Fruit fly (Drosophila melanogaster) whole organism, embryonic: ENCODE measurements around the gene CG13840.

Source experiments
- Bdp1 ChIP-seq: fragments of 200-800 bp; sonication (Bioruptor generic); optimal IDR thresholded peaks from 3 replicates; lab custom pipeline; 2016; ENCODE audit warnings: missing biosample characterization, missing genetic modification characterization
- CG11093 ChIP-seq: fragments of 200-800 bp; sonication (Bioruptor generic); IDR thresholded peaks from 3 replicates; pipeline ENCODE4 v1.3.6; 2022; ENCODE audit warnings: missing biosample characterization, missing genetic modification characterization
- CG11504 ChIP-seq: fragments of 200-800 bp; sonication (Bioruptor generic); optimal IDR thresholded peaks from 3 replicates; lab custom pipeline; 2019; ENCODE audit warnings: missing biosample characterization, mild to moderate bottlenecking, missing genetic modification characterization, moderate library complexity
- CG13287 ChIP-seq: fragments of 200-800 bp; sonication (Bioruptor generic); IDR thresholded peaks from 2 replicates; pipeline ENCODE4 v1.3.6; 2022; ENCODE audit warnings: missing biosample characterization, missing genetic modification characterization; ENCODE audit not compliant: partially characterized antibody
- CG14050 ChIP-seq: fragments of 200-800 bp; sonication (Bioruptor generic); IDR thresholded peaks from 3 replicates; pipeline ENCODE4 v1.3.6; 2022; ENCODE audit warnings: missing biosample characterization, missing genetic modification characterization
- CG14441 ChIP-seq: fragments of 200-800 bp; sonication (Bioruptor generic); IDR thresholded peaks from 2 replicates; pipeline ENCODE4 v1.3.6; 2022; ENCODE audit warnings: missing biosample characterization, missing genetic modification characterization
- CG1529 ChIP-seq: fragments of 200-800 bp; sonication (Bioruptor generic); optimal IDR thresholded peaks from 3 replicates; lab custom pipeline; 2018; ENCODE audit warnings: missing biosample characterization, missing genetic modification characterization
- CG16815 ChIP-seq: fragments of 200-800 bp; sonication (Bioruptor generic); optimal IDR thresholded peaks from 3 replicates; lab custom pipeline; 2017; ENCODE audit warnings: missing biosample characterization, mild to moderate bottlenecking, missing genetic modification characterization
- CG17912 ChIP-seq: fragments of 200-800 bp; sonication (Bioruptor generic); optimal IDR thresholded peaks from 2 replicates; lab custom pipeline; 2018; ENCODE audit warnings: missing biosample characterization, mild to moderate bottlenecking, missing genetic modification characterization
- CG2120 ChIP-seq: fragments of 200-800 bp; sonication (Bioruptor generic); optimal IDR thresholded peaks from 3 replicates; lab custom pipeline; 2016; ENCODE audit warnings: missing biosample characterization, missing genetic modification characterization
- CG3281 ChIP-seq: fragments of 200-800 bp; sonication (Bioruptor generic); optimal IDR thresholded peaks from 3 replicates; lab custom pipeline; 2017; ENCODE audit warnings: missing biosample characterization, mild to moderate bottlenecking, missing genetic modification characterization
- CG3726 ChIP-seq: fragments of 200-800 bp; sonication (Bioruptor generic); IDR thresholded peaks from 3 replicates; pipeline ENCODE4, ENCODE4 v1.3.6; 2022; ENCODE audit warnings: missing biosample characterization, missing genetic modification characterization
- CG3847 ChIP-seq: fragments of 200-800 bp; sonication (Bioruptor generic); IDR thresholded peaks from 2 replicates; pipeline ENCODE4 v1.3.6; 2022; ENCODE audit warnings: missing biosample characterization, missing genetic modification characterization
- CG4730 ChIP-seq: fragments of 200-800 bp; sonication (Bioruptor generic); IDR thresholded peaks from 2 replicates; pipeline ENCODE4 v1.3.6; 2022; ENCODE audit warnings: missing biosample characterization, missing genetic modification characterization
- CG6854 ChIP-seq: fragments of 200-800 bp; sonication (Bioruptor generic); optimal IDR thresholded peaks from 3 replicates; lab custom pipeline; 2017; ENCODE audit warnings: missing biosample characterization, mild to moderate bottlenecking, missing genetic modification characterization
- CG7963 ChIP-seq: fragments of 200-800 bp; sonication (Bioruptor generic); IDR thresholded peaks from 3 replicates; pipeline ENCODE4 v1.3.6; 2022; ENCODE audit warnings: missing biosample characterization, missing genetic modification characterization; ENCODE audit not compliant: partially characterized antibody
- Drgx ChIP-seq: fragments of 200-800 bp; sonication (Bioruptor generic); IDR thresholded peaks from 2 replicates; pipeline ENCODE4 v1.3.6; 2022; ENCODE audit warnings: missing biosample characterization, missing genetic modification characterization
- Gug ChIP-seq: fragments of 200-800 bp; sonication (Bioruptor generic); IDR thresholded peaks from 4 replicates; pipeline ENCODE4 v1.3.6; 2022; ENCODE audit warnings: missing biosample characterization, missing genetic modification characterization
- Hey ChIP-seq: fragments of 200-800 bp; sonication (Bioruptor generic); optimal IDR thresholded peaks from 3 replicates; lab custom pipeline; 2018; ENCODE audit warnings: missing biosample characterization, mild to moderate bottlenecking, missing genetic modification characterization
- Oaz ChIP-seq: fragments of 200-800 bp; sonication (Bioruptor generic); IDR thresholded peaks from 2 replicates; pipeline ENCODE4 v1.3.6; 2022; ENCODE audit warnings: missing biosample characterization, missing genetic modification characterization
- Six4 ChIP-seq: fragments of 200-800 bp; sonication (Bioruptor generic); optimal IDR thresholded peaks from 2 replicates; lab custom pipeline; 2016; ENCODE audit warnings: missing biosample characterization, missing genetic modification characterization
- Sox102F ChIP-seq: fragments of 200-800 bp; sonication (Bioruptor generic); optimal IDR thresholded peaks from 2 replicates; lab custom pipeline; 2018; ENCODE audit warnings: missing biosample characterization, mild to moderate bottlenecking, missing genetic modification characterization, moderate library complexity
- Spps ChIP-seq: fragments of 200-800 bp; sonication (Bioruptor generic); optimal IDR thresholded peaks from 2 replicates; lab custom pipeline; 2018; ENCODE audit warnings: missing biosample characterization, mild to moderate bottlenecking, missing genetic modification characterization
- Vsx1 ChIP-seq: fragments of 200-800 bp; sonication (Bioruptor generic); optimal IDR thresholded peaks from 2 replicates; lab custom pipeline; 2017; ENCODE audit warnings: missing biosample characterization, mild to moderate bottlenecking, missing genetic modification characterization, missing genetic modification reagents
- cad ChIP-seq: fragments of >200 bp; optimal IDR thresholded peaks from 2 replicates; lab custom pipeline; 2017; ENCODE audit warnings: missing biosample characterization, missing genetic modification characterization
- cas ChIP-seq: fragments of 200-800 bp; sonication (Bioruptor generic); IDR thresholded peaks from 2 replicates; pipeline ENCODE4 v1.3.6; 2022; ENCODE audit warnings: missing biosample characterization, missing genetic modification characterization
- da ChIP-seq: fragments of 200-800 bp; sonication (Bioruptor generic); optimal IDR thresholded peaks from 2 replicates; lab custom pipeline; 2016; ENCODE audit warnings: missing biosample characterization, missing genetic modification characterization
- emc ChIP-seq: fragments of 200-800 bp; sonication (Bioruptor generic); optimal IDR thresholded peaks from 2 replicates; lab custom pipeline; 2016; ENCODE audit warnings: missing biosample characterization, missing genetic modification characterization
- h ChIP-seq: fragments of >200 bp; optimal IDR thresholded peaks from 2 replicates; lab custom pipeline; 2017
- ind ChIP-seq: fragments of 200-800 bp; sonication (Bioruptor generic); optimal IDR thresholded peaks from 3 replicates; lab custom pipeline; 2016; ENCODE audit warnings: missing biosample characterization, missing genetic modification characterization
- kay ChIP-seq: fragments of 200-800 bp; sonication (Bioruptor generic); optimal IDR thresholded peaks from 2 replicates; lab custom pipeline; 2016; ENCODE audit warnings: missing biosample characterization, missing genetic modification characterization
- ken ChIP-seq: fragments of 200-800 bp; sonication (Bioruptor generic); IDR thresholded peaks from 3 replicates; pipeline ENCODE4 v1.3.6; 2022; ENCODE audit warnings: missing biosample characterization, missing genetic modification characterization
- lab ChIP-seq: fragments of 200-800 bp; sonication (Bioruptor generic); optimal IDR thresholded peaks from 3 replicates; lab custom pipeline; 2017; ENCODE audit warnings: missing biosample characterization, missing genetic modification characterization, mild to moderate bottlenecking, moderate library complexity, missing genetic modification reagents
- pan ChIP-seq, 4 experiments: fragments of >200 bp in 3 of 4; fragments of 200-800 bp in 1 of 4; sonication (Bioruptor generic) in 1 of 4; optimal IDR thresholded peaks in 3 of 4; IDR thresholded peaks in 1 of 4; 2 replicates each; pipeline versions ENCODE4 v1.3.6 to Lab custom; 2017 to 2022; ENCODE audit warnings: missing biosample characterization in 2 of 4, missing genetic modification characterization in 2 of 4, mixed read lengths in 1 of 4
- pnt ChIP-seq: fragments of 200-800 bp; sonication (Bioruptor generic); optimal IDR thresholded peaks from 3 replicates; lab custom pipeline; 2016; ENCODE audit warnings: missing biosample characterization, missing genetic modification characterization
- scrt ChIP-seq: fragments of 200-800 bp; sonication (Bioruptor generic); optimal IDR thresholded peaks from 2 replicates; lab custom pipeline; 2018; ENCODE audit warnings: missing biosample characterization, mild to moderate bottlenecking, missing genetic modification characterization, moderate library complexity
- sens ChIP-seq: fragments of 200-800 bp; sonication (Bioruptor generic); peaks from one replicate; lab custom pipeline; 2016; ENCODE audit warnings: missing biosample characterization, missing genetic modification characterization
- slp2 ChIP-seq: fragments of 200-800 bp; sonication (Bioruptor generic); optimal IDR thresholded peaks from 2 replicates; lab custom pipeline; 2016; ENCODE audit warnings: missing biosample characterization, missing genetic modification characterization
- sqz ChIP-seq: fragments of 200-800 bp; sonication (Bioruptor generic); optimal IDR thresholded peaks from 3 replicates; lab custom pipeline; 2018; ENCODE audit warnings: missing biosample characterization, mild to moderate bottlenecking, missing genetic modification characterization

The CG13840 gene

dm6 chr3R:22861982-22862381 lies 46.0 kb upstream of the CG13840 start (continued):
- no peak for TF ChIP-seq Six4 (GFP tag; lab: Kevin White, UChicago)
- peak; percentile 35; the same call in 1 of the 2 replicates for TF ChIP-seq CG4730 (GFP tag; lab: Robert Waterston, UW)
- TF ChIP-seq Sox102F (GFP tag; lab: Kevin White, UChicago), result peak; percentile 72
- TF ChIP-seq h (lab: Kevin White, UChicago), result no peak
- peak; percentile 24; the same call in 1 of the 3 replicates for TF ChIP-seq ken (GFP tag; lab: Robert Waterston, UW)
- TF ChIP-seq lab (GFP tag; lab: Kevin White, UChicago), result peak; percentile 79
- TF ChIP-seq kay (GFP tag; lab: Kevin White, UChicago), result no peak
- no peak for TF ChIP-seq cad (GFP tag; lab: Kevin White, UChicago)
- peak; percentile 91 for TF ChIP-seq sens
- peak; percentile 43; the same call in 3 of the 4 replicates for TF ChIP-seq Gug (GFP tag; lab: Robert Waterston, UW)
- TF ChIP-seq CG2120, result peak; percentile 65
- TF ChIP-seq Drgx (GFP tag; lab: Robert Waterston, UW), result no peak
- TF ChIP-seq Vsx1, result no peak
- TF ChIP-seq CG16815 (GFP tag; lab: Kevin White, UChicago), result peak; percentile 5
- TF ChIP-seq scrt (GFP tag; lab: Kevin White, UChicago), result peak; percentile 33
- no peak for TF ChIP-seq CG7963 (GFP tag; lab: Robert Waterston, UW)
- peak; percentile 58 for TF ChIP-seq CG14441 (GFP tag; lab: Robert Waterston, UW)
- TF ChIP-seq Spps (tag; lab: Kevin White, UChicago), result no peak
- TF ChIP-seq CG14050 (GFP tag; lab: Robert Waterston, UW), result peak; percentile 52; the same call in 2 of the 3 replicates
- TF ChIP-seq emc (GFP tag; lab: Kevin White, UChicago), result no peak
- no peak for TF ChIP-seq CG17912 (GFP tag; lab: Kevin White, UChicago)
- TF ChIP-seq CG3847 (GFP tag; lab: Robert Waterston, UW), result peak; percentile 34; the same call in 1 of the 2 replicates
- TF ChIP-seq CG1529 (GFP tag; lab: Kevin White, UChicago), result peak; percentile 31
- no peak for TF ChIP-seq CG11093 (GFP tag; lab: Robert Waterston, UW)
- no peak for TF ChIP-seq pnt
- no peak for TF ChIP-seq CG13287 (GFP tag; lab: Robert Waterston, UW)
- no peak for TF ChIP-seq Hey (tag; lab: Kevin White, UChicago)
- no peak for TF ChIP-seq cas (GFP tag; lab: Robert Waterston, UW)
- TF ChIP-seq ind, result peak; percentile 32
- 0 out of 2 replicates have a peak, but pooled peaks have one; percentile 17 for TF ChIP-seq Oaz

dm6 chr3R:22846202-22846601 lies 30.2 kb upstream of the CG13840 start, which contains the start of gene CG4704:
CG4704 (minus strand) TSS chr3R:22846302.
- TF ChIP-seq CG3726 (no peak), da (GFP tag; lab: Kevin White, UChicago) (no peak), CG6854 (GFP tag; lab: Kevin White, UChicago) (no peak), sqz (GFP tag; lab: Kevin White, UChicago) (no peak), CG2120 (no peak), Bdp1 (GFP tag; lab: Kevin White, UChicago) (no peak), slp2 (GFP tag; lab: Kevin White, UChicago) (no peak)
- TF ChIP-seq, all 482 proteins: peak for 0

dm6 chr3R:22839257-22839656 lies 23.3 kb upstream of the CG13840 start:
- no peak for TF ChIP-seq CG3281 (GFP tag; lab: Kevin White, UChicago)
- TF ChIP-seq pan (optimal IDR thresholded peaks at IDR 0.05; lab: Kevin White, UChicago), result no peak
- no peak for TF ChIP-seq pan (GFP tag; optimal IDR thresholded peaks at IDR 0.05 in 1 of 2, IDR thresholded peaks at IDR 0.05 in 1 of 2)
- TF ChIP-seq sens, result peak; percentile 11
- TF ChIP-seq CG11504 (tag; lab: Kevin White, UChicago), result peak; percentile 94
